Worm (Caenorhabditis elegans): ENCODE results near the gene F17A2.13.

The F17A2.13 gene

ce11 chrX:12367498-12367897 is 46.0 kb downstream of the F17A2.13 start (continued):
- TF ChIP-seq F37B4.10 (GFP tag; IDR thresholded peaks at IDR 0.05) = no peak
- peak; percentile 86 for TF ChIP-seq him-1 (tag; optimal IDR thresholded peaks at IDR 0.05)
- 0 out of 2 replicates have a peak, but pooled peaks have one; percentile 34 for TF ChIP-seq attf-6 (GFP tag; IDR thresholded peaks at IDR 0.05)
- 0 out of 2 replicates have a peak, but pooled peaks have one; percentile 28 for TF ChIP-seq lir-1 (GFP tag; conservative IDR thresholded peaks at IDR 0.05)
- TF ChIP-seq T26A5.8 (tag; optimal IDR thresholded peaks at IDR 0.05) = peak; percentile 6
- TF ChIP-seq F39B2.1 (GFP tag; IDR thresholded peaks at IDR 0.05) = no peak
- TF ChIP-seq mes-4 (tag; optimal IDR thresholded peaks at IDR 0.05) = no peak
- TF ChIP-seq repo-1 (tag; optimal IDR thresholded peaks at IDR 0.05) = no peak
- no peak for TF ChIP-seq lin-35 (GFP tag; optimal IDR thresholded peaks at IDR 0.05)
- no peak for TF ChIP-seq fkh-3 (tag; optimal IDR thresholded peaks at IDR 0.05)
- TF ChIP-seq dpl-1 (GFP tag; optimal IDR thresholded peaks at IDR 0.05) = no peak
- TF ChIP-seq snpc-1.3 (tag; optimal IDR thresholded peaks at IDR 0.05; ENCODE audit: insufficient read depth) = peak; percentile 59
- TF ChIP-seq tbx-9 (tag; optimal IDR thresholded peaks at IDR 0.05; ENCODE audit: borderline replicate concordance) = no peak
- no peak for TF ChIP-seq ztf-6 (GFP tag; IDR thresholded peaks at IDR 0.05)
- no peak for TF ChIP-seq madf-8 (GFP tag; conservative IDR thresholded peaks at IDR 0.05)
- TF ChIP-seq cebp-2 (GFP tag; IDR thresholded peaks at IDR 0.05) = no peak
- no peak for TF ChIP-seq nhr-27 (tag; optimal IDR thresholded peaks at IDR 0.05)
- TF ChIP-seq let-607 (tag; optimal IDR thresholded peaks at IDR 0.05) = no peak
- TF ChIP-seq F55B11.4 (tag; optimal IDR thresholded peaks at IDR 0.05; ENCODE audit: borderline replicate concordance, insufficient read depth) = no peak
- TF ChIP-seq unc-62 (GFP tag; optimal IDR thresholded peaks at IDR 0.05) = no peak
- TF ChIP-seq pbrm-1 (GFP tag; IDR thresholded peaks at IDR 0.05) = peak; percentile 78; the same call in 1 of the 2 replicates
- no peak for TF ChIP-seq ceh-91 (GFP tag; IDR thresholded peaks at IDR 0.05)
- TF ChIP-seq ceh-100 (GFP tag; IDR thresholded peaks at IDR 0.05) = no peak
- TF ChIP-seq ceh-58 (GFP tag; IDR thresholded peaks at IDR 0.05) = no peak
- no peak for TF ChIP-seq nhr-80 (tag; optimal IDR thresholded peaks at IDR 0.05)
- no peak for TF ChIP-seq madf-3 (GFP tag; IDR thresholded peaks at IDR 0.05)
- TF ChIP-seq akir-1 (GFP tag; optimal IDR thresholded peaks at IDR 0.05) = no peak
- no peak for TF ChIP-seq lin-40 (tag; optimal IDR thresholded peaks at IDR 0.05)
- TF ChIP-seq B0019.2 (GFP tag; conservative IDR thresholded peaks at IDR 0.05) = no peak
- peak; percentile 67 for TF ChIP-seq ZK185.1 (tag; optimal IDR thresholded peaks at IDR 0.05; ENCODE audit: poor library complexity, severe bottlenecking)
- TF ChIP-seq F22D6.2 (tag; optimal IDR thresholded peaks at IDR 0.05) = no peak
- TF ChIP-seq snpc-3.4 (tag; optimal IDR thresholded peaks at IDR 0.05) = no peak
- 0 out of 2 replicates have a peak, but pooled peaks have one; percentile 45 for TF ChIP-seq cebp-1 (GFP tag; IDR thresholded peaks at IDR 0.05)
- TF ChIP-seq cebp-1 (tag; optimal IDR thresholded peaks at IDR 0.05) = no peak
- peak; percentile 14 for TF ChIP-seq snpc-4 (GFP tag; optimal IDR thresholded peaks at IDR 0.05)
- peak in 2 of 4 experiments; percentile 22 to 53 for TF ChIP-seq snpc-4 (tag; optimal IDR thresholded peaks at IDR 0.05)
- 0 out of 2 replicates have a peak, but pooled peaks have one; percentile 30 for TF ChIP-seq C06A6.2 (GFP tag; conservative IDR thresholded peaks at IDR 0.05)
- TF ChIP-seq nfya-2 (GFP tag; IDR thresholded peaks at IDR 0.05) = no peak
- TF ChIP-seq ceh-79 (tag; optimal IDR thresholded peaks at IDR 0.05) = no peak
- TF ChIP-seq F23B12.7 (tag; optimal IDR thresholded peaks at IDR 0.05; ENCODE audit: insufficient read depth) = no peak
- peak; percentile 6 for TF ChIP-seq efl-1 (GFP tag; optimal IDR thresholded peaks at IDR 0.05)
- no peak for TF ChIP-seq lsy-27 (tag; optimal IDR thresholded peaks at IDR 0.05; ENCODE audit: borderline replicate concordance, insufficient read depth)
- TF ChIP-seq egl-18 (GFP tag; IDR thresholded peaks at IDR 0.05) = no peak
- TF ChIP-seq egl-44 (GFP tag; IDR thresholded peaks at IDR 0.05) = peak; percentile 80; the same call in 1 of the 2 replicates
- TF ChIP-seq T07F8.4 (tag; optimal IDR thresholded peaks at IDR 0.05) = no peak
- no peak for TF ChIP-seq C17E4.6 (GFP tag; IDR thresholded peaks at IDR 0.05)
- TF ChIP-seq K12H6.12 (tag; optimal IDR thresholded peaks at IDR 0.05) = peak; percentile 38
- TF ChIP-seq lin-54 (GFP tag; optimal IDR thresholded peaks at IDR 0.05) = peak; percentile 27
